Fruit fly (Drosophila melanogaster) whole organism, embryonic: Measurements from ENCODE around the gene Rpt5.

ENCODE experiments used
- Adf1 ChIP-seq: fragments of 200-800 bp; sonication (Bioruptor generic); IDR thresholded peaks from 2 replicates; pipeline ENCODE4 v1.3.6; 2022; ENCODE audit warnings: missing biosample characterization, missing genetic modification characterization
- Atf6 ChIP-seq: fragments of 200-800 bp; sonication (Bioruptor generic); IDR thresholded peaks from 2 replicates; pipeline ENCODE4 v1.3.6; 2022; ENCODE audit warnings: missing biosample characterization, missing genetic modification characterization
- B-H1 ChIP-seq: fragments of 200-800 bp; sonication (Bioruptor generic); IDR thresholded peaks from 3 replicates; pipeline ENCODE4 v1.3.6; 2022; ENCODE audit warnings: missing biosample characterization, missing genetic modification characterization
- C15 ChIP-seq: fragments of 200-800 bp; sonication (Bioruptor generic); IDR thresholded peaks from 3 replicates; pipeline ENCODE4 v1.3.6; 2022; ENCODE audit warnings: missing biosample characterization, missing genetic modification characterization
- CG10431 ChIP-seq: fragments of 200-800 bp; sonication (Bioruptor generic); optimal IDR thresholded peaks from 3 replicates; lab custom pipeline; 2018; ENCODE audit warnings: missing biosample characterization, mild to moderate bottlenecking, missing genetic modification characterization
- CG11560 ChIP-seq: fragments of 200-800 bp; sonication (Bioruptor generic); IDR thresholded peaks from 3 replicates; pipeline ENCODE4 v1.3.6; 2022; ENCODE audit warnings: missing biosample characterization, missing genetic modification characterization
- CG12744 ChIP-seq: fragments of 200-800 bp; sonication (Bioruptor generic); optimal IDR thresholded peaks from 2 replicates; lab custom pipeline; 2016; ENCODE audit warnings: missing biosample characterization, missing genetic modification characterization
- CG13424 ChIP-seq: fragments of 200-800 bp; sonication (Bioruptor generic); optimal IDR thresholded peaks from 2 replicates; lab custom pipeline; 2019; ENCODE audit warnings: missing biosample characterization, mild to moderate bottlenecking, missing genetic modification characterization, moderate library complexity
- CG14014 ChIP-seq: fragments of 200-800 bp; sonication (Bioruptor generic); IDR thresholded peaks from 2 replicates; pipeline ENCODE4 v1.3.6; 2022; ENCODE audit warnings: missing biosample characterization, missing genetic modification characterization
- CG14710 ChIP-seq: fragments of 200-800 bp; sonication (Bioruptor generic); optimal IDR thresholded peaks from 3 replicates; lab custom pipeline; 2019; ENCODE audit warnings: missing biosample characterization, mild to moderate bottlenecking, missing genetic modification characterization, moderate library complexity
- CG2678 ChIP-seq: fragments of 200-800 bp; sonication (Bioruptor generic); optimal IDR thresholded peaks from 3 replicates; lab custom pipeline; 2019; ENCODE audit warnings: missing biosample characterization, mild to moderate bottlenecking, missing genetic modification characterization, moderate library complexity
- CG31224 ChIP-seq: fragments of 200-800 bp; sonication (Bioruptor generic); IDR thresholded peaks from 2 replicates; pipeline ENCODE4 v1.3.6; 2022; ENCODE audit warnings: missing biosample characterization, missing genetic modification characterization
- CG31365 ChIP-seq: fragments of 200-800 bp; sonication (Bioruptor generic); optimal IDR thresholded peaks from 2 replicates; lab custom pipeline; 2018; ENCODE audit warnings: missing biosample characterization, mild to moderate bottlenecking, missing genetic modification characterization
- CG31441 ChIP-seq: fragments of 200-800 bp; sonication (Bioruptor generic); IDR thresholded peaks from 2 replicates; pipeline ENCODE4 v1.3.6; 2022; ENCODE audit warnings: missing biosample characterization, missing genetic modification characterization
- CG3995 ChIP-seq: fragments of 200-800 bp; sonication (Bioruptor generic); optimal IDR thresholded peaks from 3 replicates; lab custom pipeline; 2016; ENCODE audit warnings: missing biosample characterization, missing genetic modification characterization
- CG4282 ChIP-seq: fragments of 200-800 bp; sonication (Bioruptor generic); optimal IDR thresholded peaks from 2 replicates; lab custom pipeline; 2016; ENCODE audit warnings: missing biosample characterization, missing genetic modification characterization
- CG9215 ChIP-seq: fragments of 200-800 bp; sonication (Bioruptor generic); IDR thresholded peaks from 2 replicates; pipeline ENCODE4 v1.3.6; 2022; ENCODE audit warnings: missing biosample characterization, missing genetic modification characterization
- E2f1 ChIP-seq: fragments of 200-800 bp; sonication (Bioruptor generic); IDR thresholded peaks from 2 replicates; pipeline ENCODE4 v1.3.6; 2022; ENCODE audit warnings: missing biosample characterization, missing genetic modification characterization
- Ets97D ChIP-seq: fragments of 200-800 bp; sonication (Bioruptor generic); optimal IDR thresholded peaks from 3 replicates; lab custom pipeline; 2016; ENCODE audit warnings: missing biosample characterization, missing genetic modification characterization
- NC2β ChIP-seq: fragments of 200-800 bp; sonication (Bioruptor generic); optimal IDR thresholded peaks from 2 replicates; lab custom pipeline; 2016; ENCODE audit warnings: missing biosample characterization, missing genetic modification characterization
- Nf-YC ChIP-seq: fragments of 200-800 bp; optimal IDR thresholded peaks from 3 replicates; lab custom pipeline; 2019; ENCODE audit warnings: missing biosample characterization, mild to moderate bottlenecking, missing genetic modification characterization, moderate library complexity
- Oaz ChIP-seq: fragments of 200-800 bp; sonication (Bioruptor generic); IDR thresholded peaks from 2 replicates; pipeline ENCODE4 v1.3.6; 2022; ENCODE audit warnings: missing biosample characterization, missing genetic modification characterization
- Optix ChIP-seq: fragments of 200-800 bp; sonication (Bioruptor generic); IDR thresholded peaks from 3 replicates; pipeline ENCODE4 v1.3.6; 2022; ENCODE audit warnings: missing biosample characterization, missing genetic modification characterization
- Side ChIP-seq: fragments of 200-800 bp; sonication (Bioruptor generic); optimal IDR thresholded peaks from 2 replicates; lab custom pipeline; 2016; ENCODE audit warnings: missing biosample characterization, missing genetic modification characterization
- Six4 ChIP-seq: fragments of 200-800 bp; sonication (Bioruptor generic); optimal IDR thresholded peaks from 2 replicates; lab custom pipeline; 2016; ENCODE audit warnings: missing biosample characterization, missing genetic modification characterization
- Sry-β ChIP-seq: fragments of 200-800 bp; sonication (Bioruptor generic); optimal IDR thresholded peaks from 2 replicates; lab custom pipeline; 2018; ENCODE audit warnings: missing biosample characterization, mild to moderate bottlenecking, missing genetic modification characterization, moderate library complexity
- Stat92E ChIP-seq, 3 experiments: fragments of >200 bp in 2 of 3; fragments of 200-800 bp in 1 of 3; sonication (Bioruptor generic) in 1 of 3; optimal IDR thresholded peaks; 2 replicates each; lab custom pipeline; 2017 to 2019; ENCODE audit warnings: missing biosample characterization in 3 of 3, missing genetic modification characterization in 3 of 3, mild to moderate bottlenecking in 1 of 3, moderate library complexity in 1 of 3
- TFAM ChIP-seq: fragments of 200-800 bp; sonication (Bioruptor generic); optimal IDR thresholded peaks from 2 replicates; lab custom pipeline; 2017; ENCODE audit warnings: missing biosample characterization, missing genetic modification characterization, inconsistent platforms
- Xrp1 ChIP-seq: fragments of 200-800 bp; sonication (Bioruptor generic); IDR thresholded peaks from 2 replicates; pipeline ENCODE4 v1.3.6; 2022; ENCODE audit warnings: missing biosample characterization, missing genetic modification characterization
- amos ChIP-seq: fragments of 200-800 bp; sonication (Bioruptor generic); IDR thresholded peaks from 2 replicates; pipeline ENCODE4 v1.3.6; 2022; ENCODE audit warnings: missing biosample characterization, missing genetic modification characterization; ENCODE audit not compliant: partially characterized antibody
- br ChIP-seq: fragments of >200 bp; optimal IDR thresholded peaks from 2 replicates; lab custom pipeline; 2017
- chinmo ChIP-seq: fragments of 200-800 bp; sonication (Bioruptor generic); IDR thresholded peaks from 4 replicates; pipeline ENCODE4 v1.3.6; 2022; ENCODE audit warnings: missing biosample characterization, missing genetic modification characterization; ENCODE audit not compliant: partially characterized antibody
- chm ChIP-seq: fragments of 200-800 bp; sonication (Bioruptor generic); IDR thresholded peaks from 2 replicates; pipeline ENCODE4 v1.3.6; 2022; ENCODE audit warnings: missing biosample characterization, missing genetic modification characterization
- ci ChIP-seq: fragments of 200-800 bp; sonication (Bioruptor generic); IDR thresholded peaks from 3 replicates; pipeline ENCODE4 v1.3.6; 2022; ENCODE audit warnings: missing biosample characterization, missing genetic modification characterization
- exex ChIP-seq: fragments of 200-800 bp; sonication (Bioruptor generic); optimal IDR thresholded peaks from 4 replicates; lab custom pipeline; 2018; ENCODE audit warnings: missing biosample characterization, mild to moderate bottlenecking, missing genetic modification characterization, moderate library complexity
- fd102C ChIP-seq: fragments of 200-800 bp; sonication (Bioruptor generic); optimal IDR thresholded peaks from 2 replicates; lab custom pipeline; 2018; ENCODE audit warnings: missing biosample characterization, mild to moderate bottlenecking, missing genetic modification characterization, moderate library complexity
- ftz-f1 ChIP-seq: fragments of 200-800 bp; sonication (Bioruptor generic); optimal IDR thresholded peaks from 2 replicates; lab custom pipeline; 2016; ENCODE audit warnings: missing biosample characterization, missing genetic modification characterization
- gem ChIP-seq: fragments of 200-800 bp; sonication (Bioruptor generic); optimal IDR thresholded peaks from 2 replicates; lab custom pipeline; 2019; ENCODE audit warnings: missing biosample characterization, mild to moderate bottlenecking, missing genetic modification characterization, moderate library complexity
- h ChIP-seq: fragments of >200 bp; optimal IDR thresholded peaks from 2 replicates; lab custom pipeline; 2017
- ham ChIP-seq: fragments of 200-800 bp; sonication (Bioruptor generic); IDR thresholded peaks from 2 replicates; pipeline ENCODE4 v1.3.6; 2022; ENCODE audit warnings: missing biosample characterization, missing genetic modification characterization
- lov ChIP-seq, 2 experiments: fragments of 200-800 bp in 1 of 2; fragments of >200 bp in 1 of 2; sonication (Bioruptor generic) in 1 of 2; IDR thresholded peaks in 1 of 2; optimal IDR thresholded peaks in 1 of 2; 2 replicates in 1 of 2; 3 replicates in 1 of 2; pipeline versions ENCODE4 v1.3.6 to Lab custom; 2017 to 2022; ENCODE audit warnings: missing biosample characterization in 1 of 2, missing genetic modification characterization in 1 of 2
- mam ChIP-seq: fragments of 200-800 bp; sonication (Bioruptor generic); optimal IDR thresholded peaks from 3 replicates; lab custom pipeline; 2016; ENCODE audit warnings: missing biosample characterization, missing genetic modification characterization
- repo ChIP-seq: fragments of 200-800 bp; sonication (Bioruptor generic); optimal IDR thresholded peaks from 2 replicates; lab custom pipeline; 2016; ENCODE audit warnings: missing biosample characterization, missing genetic modification characterization
- scrt ChIP-seq: fragments of 200-800 bp; sonication (Bioruptor generic); optimal IDR thresholded peaks from 2 replicates; lab custom pipeline; 2018; ENCODE audit warnings: missing biosample characterization, mild to moderate bottlenecking, missing genetic modification characterization, moderate library complexity
- sens-2 ChIP-seq: fragments of 200-800 bp; sonication (Bioruptor generic); IDR thresholded peaks from 2 replicates; pipeline ENCODE4 v1.3.6; 2022; ENCODE audit warnings: missing biosample characterization, missing genetic modification characterization
- sim ChIP-seq: fragments of 200-800 bp; sonication (Bioruptor generic); IDR thresholded peaks from 2 replicates; pipeline ENCODE4 v1.3.6; 2022; ENCODE audit warnings: missing biosample characterization, missing genetic modification characterization
- stc ChIP-seq: fragments of 200-800 bp; sonication (Bioruptor generic); IDR thresholded peaks from 2 replicates; pipeline ENCODE4 v1.3.6; 2022; ENCODE audit warnings: missing biosample characterization, missing genetic modification characterization
- toy ChIP-seq: fragments of 200-800 bp; sonication (Bioruptor generic); IDR thresholded peaks from 2 replicates; pipeline ENCODE4 v1.3.6; 2022; ENCODE audit warnings: missing biosample characterization, missing genetic modification characterization
- tup ChIP-seq: fragments of 200-800 bp; sonication (Bioruptor generic); optimal IDR thresholded peaks from 2 replicates; lab custom pipeline; 2016; ENCODE audit warnings: missing biosample characterization, mild to moderate bottlenecking, missing genetic modification characterization, moderate library complexity
- zen ChIP-seq: fragments of 200-800 bp; sonication (Bioruptor generic); optimal IDR thresholded peaks from 3 replicates; lab custom pipeline; 2018; ENCODE audit warnings: missing biosample characterization, mild to moderate bottlenecking, missing genetic modification characterization, moderate library complexity

Gene Rpt5

dm6 chr3R:23722680-23723372, 29.9 kb upstream of the Rpt5 start, which contains the start of gene CG10365 (continued):
- TF ChIP-seq CG4282 (GFP tag; lab: Kevin White, UChicago): no peak
- peak; percentile 93 for TF ChIP-seq CG31441
- peak; percentile 66 for TF ChIP-seq exex (tag; lab: Kevin White, UChicago)
- peak; percentile 61; the same call in 1 of the 3 replicates for TF ChIP-seq ci (GFP tag; lab: Robert Waterston, UW)
- TF ChIP-seq Atf6 (GFP tag; lab: Robert Waterston, UW): peak; percentile 94
- TF ChIP-seq CG31365 (tag; lab: Kevin White, UChicago): no peak
- peak; percentile 61 for TF ChIP-seq zen (tag; lab: Kevin White, UChicago)
- no peak for TF ChIP-seq Sry-β
- TF ChIP-seq stc: peak; percentile 90
- TF ChIP-seq CG12744 (GFP tag; lab: Kevin White, UChicago): no peak
- TF ChIP-seq tup: no peak
- peak; percentile 92 for TF ChIP-seq CG13424 (tag; lab: Kevin White, UChicago)
- TF ChIP-seq lov (optimal IDR thresholded peaks at IDR 0.05; lab: Kevin White, UChicago): no peak
- TF ChIP-seq lov (GFP tag; IDR thresholded peaks at IDR 0.05; lab: Robert Waterston, UW): no peak
- TF ChIP-seq CG9215 (GFP tag; lab: Robert Waterston, UW): peak; percentile 81
- peak; percentile 62; the same call in 2 of the 3 replicates for TF ChIP-seq C15 (GFP tag; lab: Robert Waterston, UW)
- TF ChIP-seq E2f1 (GFP tag; lab: Robert Waterston, UW): peak; percentile 86
- peak; percentile 92 for TF ChIP-seq CG14014
- peak; percentile 51; the same call in 2 of the 3 replicates for TF ChIP-seq CG11560 (tag; lab: Robert Waterston, UW)
- no peak for TF ChIP-seq Side
- TF ChIP-seq Adf1: peak; percentile 50
- TF ChIP-seq toy (GFP tag; lab: Robert Waterston, UW): no peak
- no peak for TF ChIP-seq ham (GFP tag; lab: Robert Waterston, UW)
- no peak for TF ChIP-seq amos (GFP tag; lab: Robert Waterston, UW)
- no peak for TF ChIP-seq CG3995
- TF ChIP-seq Oaz (GFP tag; lab: Robert Waterston, UW): peak; percentile 67
- TF ChIP-seq CG2678 (tag; lab: Kevin White, UChicago): peak; percentile 96
- no peak; the same call in 1 of the 2 replicates for TF ChIP-seq chm
- TF ChIP-seq Ets97D (GFP tag; lab: Kevin White, UChicago): no peak
- TF ChIP-seq Optix (GFP tag; lab: Robert Waterston, UW): no peak
- no peak for TF ChIP-seq ftz-f1 (GFP tag; lab: Kevin White, UChicago)
- TF ChIP-seq Nf-YC: peak; percentile 64
- TF ChIP-seq scrt (GFP tag; lab: Kevin White, UChicago): peak; percentile 81
- no peak for TF ChIP-seq repo (GFP tag; lab: Kevin White, UChicago)
- TF ChIP-seq br (lab: Kevin White, UChicago): no peak
- no peak for TF ChIP-seq sens-2
- peak; percentile 67 for TF ChIP-seq CG14710 (tag; lab: Kevin White, UChicago)
- peak; percentile 89; the same call in 3 of the 4 replicates for TF ChIP-seq chinmo (GFP tag; lab: Robert Waterston, UW)
- no peak for TF ChIP-seq NC2β (GFP tag; lab: Kevin White, UChicago)
- peak; percentile 64; the same call in 1 of the 2 replicates for TF ChIP-seq sim (GFP tag; lab: Robert Waterston, UW)
- TF ChIP-seq fd102C (GFP tag; lab: Kevin White, UChicago): no peak
- TF ChIP-seq Xrp1 (GFP tag; lab: Robert Waterston, UW): peak; percentile 86
- no peak for TF ChIP-seq CG10431 (GFP tag; lab: Kevin White, UChicago)
- TF ChIP-seq h (lab: Kevin White, UChicago): no peak
- TF ChIP-seq Stat92E (GFP tag; optimal IDR thresholded peaks at IDR 0.05; lab: Kevin White, UChicago): no peak
- peak; percentile 21 for TF ChIP-seq TFAM
- peak; percentile 96 for TF ChIP-seq gem (tag; lab: Kevin White, UChicago)
- no peak for TF ChIP-seq CG31224 (GFP tag; lab: Robert Waterston, UW)
- TF ChIP-seq Six4 (GFP tag; lab: Kevin White, UChicago): peak; percentile 49
- TF ChIP-seq B-H1 (GFP tag; lab: Robert Waterston, UW): peak; percentile 77
- no peak for TF ChIP-seq mam (GFP tag; lab: Kevin White, UChicago)
